Fruit fly (Drosophila melanogaster) whole organism, embryonic: ENCODE data around the gene Ank2.

Source experiments
- CG16815 ChIP-seq: fragments of 200-800 bp; sonication (Bioruptor generic); optimal IDR thresholded peaks from 3 replicates; lab custom pipeline; 2017; ENCODE audit warnings: missing biosample characterization, mild to moderate bottlenecking, missing genetic modification characterization
- PHDP ChIP-seq: fragments of 200-800 bp; sonication (Bioruptor generic); optimal IDR thresholded peaks from 3 replicates; lab custom pipeline; 2018; ENCODE audit warnings: missing biosample characterization, mild to moderate bottlenecking, missing genetic modification characterization, moderate library complexity
- danr ChIP-seq: fragments of 200-800 bp; sonication (Bioruptor generic); IDR thresholded peaks from 2 replicates; pipeline ENCODE4 v1.3.6; 2022; ENCODE audit warnings: missing biosample characterization, missing genetic modification characterization
- ranshi ChIP-seq: fragments of 200-800 bp; sonication (Bioruptor generic); IDR thresholded peaks from 2 replicates; pipeline ENCODE4 v1.3.6; 2022; ENCODE audit warnings: missing biosample characterization, missing genetic modification characterization

- no peak for TF ChIP-seq CG16815 (GFP tag; lab: Kevin White, UChicago)
- TF ChIP-seq PHDP (tag; lab: Kevin White, UChicago) = no peak
- no peak for TF ChIP-seq ranshi
- TF ChIP-seq danr (GFP tag; lab: Robert Waterston, UW) = no peak
Measured at dm6 chr3L:7650248-7650647, 67.9 kb downstream of the Ank2 start, which contains the start of gene CG32373.
